Worm (Caenorhabditis elegans) whole organism, young adult: ENCODE results near the gene sqv-3.

Experiments used
- C17E4.6 ChIP-seq: fragments of 200-800 bp; sonication (Bioruptor generic); IDR thresholded peaks from 2 replicates; pipeline ENCODE4 v1.3.6; 2022; ENCODE audit warnings: missing genetic modification reagents, missing genetic modification characterization, missing compliant biosample characterization
- D2030.7 ChIP-seq: fragments of 200-800 bp; sonication (Bioruptor generic); IDR thresholded peaks from 2 replicates; pipeline ENCODE4 v1.3.6; 2022; ENCODE audit warnings: missing genetic modification reagents, missing genetic modification characterization, missing compliant biosample characterization
- ama-1 ChIP-seq, 3 experiments: fragments of 150-350 bp in 1 of 3; sonication (generic microtip) in 2 of 3; optimal IDR thresholded peaks; 2 replicates each; lab custom pipeline; 2014 to 2018; ENCODE audit warnings: missing biosample characterization in 2 of 3, missing genetic modification characterization in 2 of 3, missing genetic modification reagents in 2 of 3
- attf-5 ChIP-seq: fragments of 200-800 bp; sonication (Bioruptor generic); optimal IDR thresholded peaks from 2 replicates; lab custom pipeline; 2018; ENCODE audit warnings: mild to moderate bottlenecking, missing genetic modification characterization, missing compliant biosample characterization
- nfya-1 ChIP-seq: sonication (generic microtip); optimal IDR thresholded peaks from 2 replicates; lab custom pipeline; 2017; ENCODE audit warnings: antibody characterized with exemption, missing compliant biosample characterization, missing genetic modification characterization, borderline replicate concordance; ENCODE audit not compliant: insufficient read depth
- pha-4 ChIP-seq: fragments of 150-350 bp; sonication (generic microtip); optimal IDR thresholded peaks from 2 replicates; lab custom pipeline; 2014; ENCODE audit warnings: missing biosample characterization, missing genetic modification reagents, missing genetic modification characterization

DNA sequence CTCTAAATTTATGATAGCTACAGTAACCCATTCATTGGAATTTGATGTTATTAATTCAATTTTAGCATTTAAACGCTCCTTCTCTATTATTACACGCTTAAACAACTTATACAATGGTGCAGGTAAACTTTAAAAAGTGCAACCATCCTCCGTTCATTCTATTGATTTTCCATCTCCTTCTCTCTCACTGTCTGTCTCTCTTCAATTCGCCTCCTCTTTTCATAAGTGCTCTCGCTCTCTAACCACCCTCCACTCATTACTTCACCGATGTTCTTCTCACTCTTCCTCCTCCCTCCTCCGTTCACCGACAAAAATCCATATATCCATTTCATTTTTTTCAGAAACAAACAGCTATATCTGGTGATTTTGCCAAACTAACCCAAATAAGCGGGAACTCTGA, 14.0 kb downstream of the sqv-3 start, which contains the start of gene cbp-1:
- TF ChIP-seq ama-1 (optimal IDR thresholded peaks at IDR 0.05; lab: Kevin White, UChicago): no peak
- no peak for TF ChIP-seq ama-1 (GFP tag; optimal IDR thresholded peaks at IDR 0.05; lab: Kevin White, UChicago)
- TF ChIP-seq attf-5: no peak
- no peak for TF ChIP-seq D2030.7 (GFP tag; lab: Robert Waterston, UW)
- no peak for TF ChIP-seq pha-4 (tag; lab: Kevin White, UChicago)
- no peak for TF ChIP-seq C17E4.6
- no peak for TF ChIP-seq nfya-1
